Worm (Caenorhabditis elegans) whole organism, L1 larva: ENCODE data around the gene oac-40.
A peak's percentile ranks its signal among the peaks of the same experiment; 100 is the strongest.

ENCODE experiments used
- C04F5.9 ChIP-seq: sonication (generic microtip); optimal IDR thresholded peaks from 2 replicates; lab custom pipeline; 2016; ENCODE audit warnings: missing genetic modification characterization, missing compliant biosample characterization
- C16A3.4 ChIP-seq: fragments of 150-350 bp; optimal IDR thresholded peaks from 2 replicates; lab custom pipeline; 2014; ENCODE audit warnings: missing biosample characterization, missing genetic modification characterization
- C34B4.2 ChIP-seq: sonication (generic microtip); optimal IDR thresholded peaks from 2 replicates; lab custom pipeline; 2017; ENCODE audit warnings: mild to moderate bottlenecking, missing genetic modification characterization, missing compliant biosample characterization
- Y116A8C.19 ChIP-seq: sonication (generic microtip); optimal IDR thresholded peaks from 2 replicates; lab custom pipeline; 2016; ENCODE audit warnings: missing compliant biosample characterization, missing genetic modification characterization, borderline replicate concordance
- alr-1 ChIP-seq: fragments of 200-800 bp; sonication (Bioruptor generic); optimal IDR thresholded peaks from 2 replicates; lab custom pipeline; 2018; ENCODE audit warnings: borderline replicate concordance, mild to moderate bottlenecking, missing genetic modification characterization, missing compliant biosample characterization
- ceh-82 ChIP-seq, 3 experiments: fragments of 150-350 bp in 1 of 3; sonication (generic microtip) in 2 of 3; optimal IDR thresholded peaks; 2 replicates each; lab custom pipeline; 2014 to 2017; ENCODE audit warnings: missing biosample characterization in 3 of 3, missing genetic modification characterization in 3 of 3
- ceh-88 ChIP-seq: fragments of 200-800 bp; sonication (Bioruptor generic); IDR thresholded peaks from 2 replicates; pipeline ENCODE4 v1.3.6; 2022; ENCODE audit warnings: missing genetic modification characterization, missing compliant biosample characterization
- efl-1 ChIP-seq, 4 experiments: fragments of 150-350 bp; optimal IDR thresholded peaks in 3 of 4; peaks in 1 of 4; 1 replicate in 1 of 4; 2 replicates in 3 of 4; lab custom pipeline; 2014; ENCODE audit warnings: missing biosample characterization in 2 of 4, missing genetic modification characterization in 2 of 4, missing genetic modification reagents in 2 of 4
- egl-27 ChIP-seq, 2 experiments: fragments of 150-350 bp in 1 of 2; sonication (generic microtip); optimal IDR thresholded peaks; 3 replicates each; lab custom pipeline; 2017 to 2018; ENCODE audit warnings: missing biosample characterization in 2 of 2, missing genetic modification characterization in 2 of 2, missing genetic modification reagents in 2 of 2
- elt-2 ChIP-seq: sonication (generic microtip); optimal IDR thresholded peaks from 2 replicates; lab custom pipeline; 2016; ENCODE audit warnings: missing genetic modification characterization, mild to moderate bottlenecking, inconsistent platforms, missing compliant biosample characterization, missing genetic modification reagents
- ets-5 ChIP-seq: fragments of 200-800 bp; sonication (Bioruptor generic); IDR thresholded peaks from 2 replicates; pipeline ENCODE4 v1.3.6; 2022; ENCODE audit warnings: missing genetic modification characterization, missing compliant biosample characterization
- grh-1 ChIP-seq: fragments of 200-800 bp; sonication (Bioruptor generic); IDR thresholded peaks from 2 replicates; pipeline ENCODE4 v1.3.6; 2022; ENCODE audit warnings: missing genetic modification reagents, missing genetic modification characterization, missing compliant biosample characterization
- hlh-17 ChIP-seq: fragments of 200-800 bp; sonication (Bioruptor generic); optimal IDR thresholded peaks from 2 replicates; lab custom pipeline; 2018; ENCODE audit warnings: missing genetic modification characterization, mild to moderate bottlenecking, missing compliant biosample characterization, moderate library complexity, borderline replicate concordance
- hlh-4 ChIP-seq: sonication (generic microtip); optimal IDR thresholded peaks from 2 replicates; lab custom pipeline; 2016; ENCODE audit warnings: mild to moderate bottlenecking, missing genetic modification characterization, missing compliant biosample characterization
- irx-1 ChIP-seq: sonication (generic microtip); optimal IDR thresholded peaks from 2 replicates; lab custom pipeline; 2016; ENCODE audit warnings: missing genetic modification characterization, missing compliant biosample characterization
- isw-1 ChIP-seq: fragments of 200-800 bp; sonication (Bioruptor generic); IDR thresholded peaks from 2 replicates; pipeline ENCODE4 v1.3.6; 2022; ENCODE audit warnings: missing genetic modification characterization, missing compliant biosample characterization
- jun-1 ChIP-seq: fragments of 150-350 bp; optimal IDR thresholded peaks from 2 replicates; lab custom pipeline; 2014; ENCODE audit warnings: missing biosample characterization, missing genetic modification reagents, missing genetic modification characterization
- lin-14 ChIP-seq: fragments of 200-800 bp; sonication (Bioruptor generic); optimal IDR thresholded peaks from 2 replicates; lab custom pipeline; 2018; ENCODE audit warnings: mild to moderate bottlenecking, missing genetic modification characterization, moderate library complexity, missing compliant biosample characterization
- lin-15B ChIP-seq: fragments of 150-350 bp; sonication (generic microtip); optimal IDR thresholded peaks from 3 replicates; lab custom pipeline; 2014; ENCODE audit warnings: missing biosample characterization, missing genetic modification characterization
- lin-35 ChIP-seq, 2 experiments: fragments of 150-350 bp; optimal IDR thresholded peaks; 2 replicates each; lab custom pipeline; 2014; ENCODE audit warnings: missing biosample characterization in 2 of 2, missing genetic modification characterization in 2 of 2, missing genetic modification reagents in 2 of 2
- lin-39 ChIP-seq: fragments of 150-350 bp; optimal IDR thresholded peaks from 2 replicates; lab custom pipeline; 2014; ENCODE audit warnings: missing biosample characterization, missing genetic modification reagents, missing genetic modification characterization
- lir-3 ChIP-seq: sonication (generic microtip); optimal IDR thresholded peaks from 2 replicates; lab custom pipeline; 2016; ENCODE audit warnings: mild to moderate bottlenecking, missing genetic modification characterization, moderate library complexity, missing compliant biosample characterization; ENCODE audit not compliant: poor library complexity
- mdl-1 ChIP-seq, 2 experiments: fragments of 150-350 bp; optimal IDR thresholded peaks; 2 replicates each; lab custom pipeline; 2014 to 2017; ENCODE audit warnings: missing biosample characterization in 2 of 2, missing genetic modification characterization in 2 of 2, inconsistent platforms in 1 of 2
- mef-2 ChIP-seq: fragments of 150-350 bp; optimal IDR thresholded peaks from 2 replicates; lab custom pipeline; 2014; ENCODE audit warnings: missing biosample characterization, missing genetic modification characterization
- nhr-12 ChIP-seq: sonication (generic microtip); optimal IDR thresholded peaks from 2 replicates; lab custom pipeline; 2017; ENCODE audit warnings: missing biosample characterization, missing genetic modification characterization
- nhr-19 ChIP-seq: fragments of 200-800 bp; sonication (Bioruptor generic); conservative IDR thresholded peaks from 2 replicates; pipeline ENCODE4 v1.3.6; 2022; ENCODE audit warnings: missing genetic modification characterization, missing compliant biosample characterization
- nhr-237 ChIP-seq: fragments of 150-350 bp; optimal IDR thresholded peaks from 2 replicates; lab custom pipeline; 2014; ENCODE audit warnings: missing biosample characterization, missing genetic modification characterization
- nhr-47 ChIP-seq: sonication (generic microtip); optimal IDR thresholded peaks from 2 replicates; lab custom pipeline; 2016; ENCODE audit warnings: mild to moderate bottlenecking, missing genetic modification characterization, moderate library complexity, missing compliant biosample characterization
- nhr-71 ChIP-seq: sonication (generic microtip); optimal IDR thresholded peaks from 2 replicates; lab custom pipeline; 2016; ENCODE audit warnings: mild to moderate bottlenecking, missing genetic modification characterization, moderate library complexity, missing compliant biosample characterization
- nhr-76 ChIP-seq: sonication (generic microtip); optimal IDR thresholded peaks from 2 replicates; lab custom pipeline; 2017; ENCODE audit warnings: missing biosample characterization, missing genetic modification characterization
- nhr-77 ChIP-seq: fragments of 150-350 bp; optimal IDR thresholded peaks from 2 replicates; lab custom pipeline; 2014; ENCODE audit warnings: missing biosample characterization, missing genetic modification characterization
- nhr-85 ChIP-seq: sonication (generic microtip); peaks from one replicate; lab custom pipeline; 2016; ENCODE audit warnings: missing genetic modification characterization, inconsistent platforms, missing compliant biosample characterization
- rnt-1 ChIP-seq: sonication (generic microtip); optimal IDR thresholded peaks from 2 replicates; lab custom pipeline; 2016; ENCODE audit warnings: mild to moderate bottlenecking, missing genetic modification characterization, moderate library complexity, missing compliant biosample characterization
- snu-23 ChIP-seq: sonication (generic microtip); optimal IDR thresholded peaks from 2 replicates; lab custom pipeline; 2016; ENCODE audit warnings: missing genetic modification characterization, missing compliant biosample characterization
- sox-4 ChIP-seq: sonication (generic microtip); optimal IDR thresholded peaks from 2 replicates; lab custom pipeline; 2016; ENCODE audit warnings: missing genetic modification characterization, missing compliant biosample characterization
- sptf-1 ChIP-seq: fragments of 150-350 bp; optimal IDR thresholded peaks from 2 replicates; lab custom pipeline; 2014; ENCODE audit warnings: missing biosample characterization, missing genetic modification characterization
- vab-15 ChIP-seq: sonication (generic microtip); optimal IDR thresholded peaks from 2 replicates; lab custom pipeline; 2017; ENCODE audit warnings: missing genotype, mild to moderate bottlenecking, missing genetic modification characterization, missing compliant biosample characterization
- zag-1 ChIP-seq: fragments of 150-350 bp; optimal IDR thresholded peaks from 2 replicates; lab custom pipeline; 2014; ENCODE audit warnings: missing biosample characterization, missing genetic modification characterization
- ztf-11 ChIP-seq, 2 experiments: sonication (generic microtip); optimal IDR thresholded peaks; 2 replicates each; lab custom pipeline; 2016 to 2017; ENCODE audit warnings: missing genetic modification characterization in 2 of 2, missing biosample characterization in 1 of 2, missing compliant biosample characterization in 1 of 2

The oac-40 gene

ce11 chrV:8994272-8994671 is 22.3 kb upstream of the oac-40 start (continued):
- TF ChIP-seq nhr-19 (GFP tag; lab: Robert Waterston, UW) (peak; percentile 11), efl-1 (optimal IDR thresholded peaks at IDR 0.05; lab: Kevin White, UChicago) (no peak), efl-1 (GFP tag; optimal IDR thresholded peaks at IDR 0.05 in 1 of 2; lab: Kevin White, UChicago) (no peak), isw-1 (GFP tag; lab: Robert Waterston, UW) (no peak), ceh-82 (tag; optimal IDR thresholded peaks at IDR 0.05; lab: Kevin White, UChicago) (no peak), hlh-4 (tag; lab: Kevin White, UChicago) (no peak), nhr-237 (no peak), elt-2 (tag; lab: Kevin White, UChicago) (no peak), sptf-1 (tag; lab: Kevin White, UChicago) (no peak), sox-4 (tag; lab: Kevin White, UChicago) (no peak), nhr-47 (tag; lab: Kevin White, UChicago) (no peak), mef-2 (tag; lab: Kevin White, UChicago) (no peak), Y116A8C.19 (tag; lab: Kevin White, UChicago) (no peak), C04F5.9 (tag; lab: Kevin White, UChicago) (no peak), lin-14 (GFP tag; lab: Kevin White, UChicago) (peak; percentile 61), nhr-77 (tag; lab: Kevin White, UChicago) (no peak), lir-3 (tag; lab: Kevin White, UChicago) (no peak), hlh-17 (GFP tag; lab: Kevin White, UChicago) (no peak), zag-1 (tag; lab: Kevin White, UChicago) (no peak), lin-35 (GFP tag; optimal IDR thresholded peaks at IDR 0.05; lab: Kevin White, UChicago) (no peak), ets-5 (GFP tag; lab: Robert Waterston, UW) (no peak), ztf-11 (tag; optimal IDR thresholded peaks at IDR 0.05; lab: Kevin White, UChicago) (no peak), nhr-71 (peak; percentile 30), nhr-85 (peak; percentile 93), alr-1 (tag; lab: Kevin White, UChicago) (no peak), lin-15B (no peak), irx-1 (tag; lab: Kevin White, UChicago) (no peak), C16A3.4 (no peak), snu-23 (GFP tag; lab: Kevin White, UChicago) (peak; percentile 48)

- TF ChIP-seq grh-1 (GFP tag; lab: Robert Waterston, UW), result no peak
- no peak for TF ChIP-seq C34B4.2 (tag; lab: Kevin White, UChicago)
- no peak for TF ChIP-seq nhr-76 (tag; lab: Kevin White, UChicago)
- TF ChIP-seq snu-23 (GFP tag; lab: Kevin White, UChicago), result no peak
- TF ChIP-seq Y116A8C.19 (tag; lab: Kevin White, UChicago), result no peak
- no peak for TF ChIP-seq hlh-17 (GFP tag; lab: Kevin White, UChicago)
- TF ChIP-seq lin-35 (GFP tag; optimal IDR thresholded peaks at IDR 0.05; lab: Kevin White, UChicago), result no peak
- TF ChIP-seq mdl-1 (tag; optimal IDR thresholded peaks at IDR 0.05; lab: Kevin White, UChicago), result no peak
- no peak for TF ChIP-seq sptf-1 (tag; lab: Kevin White, UChicago)
- no peak for TF ChIP-seq jun-1
- no peak for TF ChIP-seq egl-27 (tag; optimal IDR thresholded peaks at IDR 0.05; lab: Kevin White, UChicago)
- TF ChIP-seq ceh-88 (GFP tag; lab: Robert Waterston, UW), result no peak
- no peak for TF ChIP-seq lin-39 (tag; lab: Kevin White, UChicago)
- no peak for TF ChIP-seq sox-4 (tag; lab: Kevin White, UChicago)
- TF ChIP-seq elt-2 (tag; lab: Kevin White, UChicago), result no peak
- TF ChIP-seq nhr-12, result no peak
- TF ChIP-seq rnt-1 (tag; lab: Kevin White, UChicago), result no peak
- TF ChIP-seq ets-5 (GFP tag; lab: Robert Waterston, UW), result no peak
- no peak for TF ChIP-seq vab-15 (tag; lab: Kevin White, UChicago)
- TF ChIP-seq, all 84 proteins: peak for 0
Measured at ce11 chrV:8994801-8995200, 21.8 kb upstream of the oac-40 start, which contains the start of gene F59E11.5. Gene F59E11.5 (plus strand): TSS chrV:8995101.
